Worm (Caenorhabditis elegans) whole organism, late embryonic: ENCODE results near the gene B0198.2.

Source experiments
- C08G9.2 ChIP-seq: sonication (generic microtip); optimal IDR thresholded peaks from 2 replicates; lab custom pipeline; 2016; ENCODE audit warnings: mild to moderate bottlenecking, missing genetic modification characterization, moderate library complexity, missing compliant biosample characterization
- K09A11.1 ChIP-seq: sonication (generic microtip); optimal IDR thresholded peaks from 2 replicates; lab custom pipeline; 2017; ENCODE audit warnings: antibody characterized with exemption, mild to moderate bottlenecking, missing genetic modification characterization, missing compliant biosample characterization; ENCODE audit not compliant: insufficient read depth
- Y22D7AL.16 ChIP-seq: sonication (generic microtip); optimal IDR thresholded peaks from 2 replicates; lab custom pipeline; 2016; ENCODE audit warnings: missing genetic modification characterization, missing compliant biosample characterization
- ahr-1 ChIP-seq: sonication (generic microtip); optimal IDR thresholded peaks from 2 replicates; lab custom pipeline; 2016; ENCODE audit warnings: missing genetic modification characterization, missing compliant biosample characterization
- ceh-18 ChIP-seq: sonication (generic microtip); optimal IDR thresholded peaks from 2 replicates; lab custom pipeline; 2016; ENCODE audit warnings: missing genetic modification characterization, missing compliant biosample characterization
- ceh-19 ChIP-seq: fragments of 200-800 bp; sonication (Bioruptor generic); optimal IDR thresholded peaks from 2 replicates; lab custom pipeline; 2018; ENCODE audit warnings: mild to moderate bottlenecking, missing genetic modification characterization, missing compliant biosample characterization
- ceh-2 ChIP-seq: sonication (generic microtip); optimal IDR thresholded peaks from 2 replicates; lab custom pipeline; 2016; ENCODE audit warnings: missing genotype, missing genetic modification characterization, missing compliant biosample characterization
- ceh-22 ChIP-seq: sonication (generic microtip); optimal IDR thresholded peaks from 2 replicates; lab custom pipeline; 2017; ENCODE audit warnings: missing biosample characterization, missing genetic modification characterization
- ceh-24 ChIP-seq: sonication (generic microtip); optimal IDR thresholded peaks from 2 replicates; lab custom pipeline; 2016; ENCODE audit warnings: mild to moderate bottlenecking, missing genetic modification characterization, missing compliant biosample characterization
- ceh-34 ChIP-seq: sonication (generic microtip); optimal IDR thresholded peaks from 2 replicates; lab custom pipeline; 2016; ENCODE audit warnings: mild to moderate bottlenecking, missing genetic modification characterization, missing compliant biosample characterization
- ceh-6 ChIP-seq: fragments of 200-800 bp; sonication (Bioruptor generic); optimal IDR thresholded peaks from 2 replicates; lab custom pipeline; 2018; ENCODE audit warnings: mild to moderate bottlenecking, missing genetic modification characterization, missing compliant biosample characterization
- ceh-9 ChIP-seq: sonication (generic microtip); optimal IDR thresholded peaks from 2 replicates; lab custom pipeline; 2016; ENCODE audit warnings: mild to moderate bottlenecking, missing genetic modification characterization, inconsistent platforms, missing compliant biosample characterization
- che-1 ChIP-seq: sonication (generic microtip); optimal IDR thresholded peaks from 2 replicates; lab custom pipeline; 2016; ENCODE audit warnings: mild to moderate bottlenecking, missing genetic modification characterization, missing compliant biosample characterization
- dve-1 ChIP-seq: sonication (generic microtip); optimal IDR thresholded peaks from 2 replicates; lab custom pipeline; 2017; ENCODE audit warnings: antibody characterized with exemption, mild to moderate bottlenecking, missing genetic modification characterization, missing compliant biosample characterization
- eyg-1 ChIP-seq: sonication (generic microtip); optimal IDR thresholded peaks from 2 replicates; lab custom pipeline; 2016; ENCODE audit warnings: missing genotype, missing genetic modification characterization, missing compliant biosample characterization
- fax-1 ChIP-seq: sonication (generic microtip); optimal IDR thresholded peaks from 2 replicates; lab custom pipeline; 2016; ENCODE audit warnings: missing genotype, missing genetic modification characterization, missing compliant biosample characterization
- fkh-6 ChIP-seq: sonication (generic microtip); optimal IDR thresholded peaks from 2 replicates; lab custom pipeline; 2016; ENCODE audit warnings: missing genetic modification characterization, missing compliant biosample characterization
- gmeb-2 ChIP-seq: sonication (generic microtip); optimal IDR thresholded peaks from 2 replicates; lab custom pipeline; 2016; ENCODE audit warnings: missing genetic modification characterization, inconsistent platforms, missing compliant biosample characterization
- hlh-6 ChIP-seq: sonication (generic microtip); optimal IDR thresholded peaks from 2 replicates; lab custom pipeline; 2016; ENCODE audit warnings: missing genotype, missing genetic modification characterization, missing compliant biosample characterization
- lim-6 ChIP-seq: sonication (generic microtip); optimal IDR thresholded peaks from 2 replicates; lab custom pipeline; 2016; ENCODE audit warnings: missing genetic modification characterization, missing compliant biosample characterization
- lin-11 ChIP-seq: fragments of 200-800 bp; sonication (Bioruptor generic); optimal IDR thresholded peaks from 2 replicates; lab custom pipeline; 2018; ENCODE audit warnings: mild to moderate bottlenecking, missing genetic modification characterization, missing compliant biosample characterization
- nfya-1 ChIP-seq: sonication (generic microtip); optimal IDR thresholded peaks from 2 replicates; lab custom pipeline; 2017; ENCODE audit warnings: missing genetic modification characterization, mild to moderate bottlenecking, missing compliant biosample characterization, antibody characterized with exemption, moderate library complexity
- npax-4 ChIP-seq: sonication (generic microtip); optimal IDR thresholded peaks from 2 replicates; lab custom pipeline; 2016; ENCODE audit warnings: missing genetic modification characterization, missing compliant biosample characterization
- pag-3 ChIP-seq: sonication (generic microtip); optimal IDR thresholded peaks from 2 replicates; lab custom pipeline; 2016; ENCODE audit warnings: missing compliant biosample characterization, missing genetic modification characterization, borderline replicate concordance
- pat-9 ChIP-seq: fragments of 200-800 bp; sonication (Bioruptor generic); optimal IDR thresholded peaks from 2 replicates; lab custom pipeline; 2018; ENCODE audit warnings: mild to moderate bottlenecking, missing genetic modification characterization, moderate library complexity, missing compliant biosample characterization
- pha-2 ChIP-seq: sonication (generic microtip); optimal IDR thresholded peaks from 2 replicates; lab custom pipeline; 2017; ENCODE audit warnings: mild to moderate bottlenecking, missing genetic modification characterization, missing compliant biosample characterization
- pha-4 ChIP-seq: fragments of 150-350 bp; optimal IDR thresholded peaks from 2 replicates; lab custom pipeline; 2018; ENCODE audit warnings: missing biosample characterization, missing genetic modification reagents, missing genetic modification characterization
- pros-1 ChIP-seq: fragments of 150-350 bp; optimal IDR thresholded peaks from 2 replicates; lab custom pipeline; 2014; ENCODE audit warnings: missing biosample characterization, missing genetic modification reagents, missing genetic modification characterization
- ref-2 ChIP-seq: sonication (generic microtip); optimal IDR thresholded peaks from 2 replicates; lab custom pipeline; 2016; ENCODE audit warnings: missing genetic modification characterization, missing compliant biosample characterization
- sdc-2 ChIP-seq: sonication (generic microtip); optimal IDR thresholded peaks from 2 replicates; lab custom pipeline; 2016; ENCODE audit warnings: missing genotype, missing genetic modification characterization, missing compliant biosample characterization
- sox-2 ChIP-seq: fragments of 200-800 bp; sonication (Bioruptor generic); IDR thresholded peaks from 2 replicates; pipeline ENCODE4 v1.3.6; 2022; ENCODE audit warnings: missing genetic modification reagents, missing genetic modification characterization, missing compliant biosample characterization
- sox-4 ChIP-seq: sonication (generic microtip); optimal IDR thresholded peaks from 2 replicates; lab custom pipeline; 2017; ENCODE audit warnings: mild to moderate bottlenecking, missing genetic modification characterization, inconsistent platforms, missing compliant biosample characterization
- syd-9 ChIP-seq: sonication (generic microtip); optimal IDR thresholded peaks from 2 replicates; lab custom pipeline; 2016; ENCODE audit warnings: mild to moderate bottlenecking, missing genetic modification characterization, moderate library complexity, missing compliant biosample characterization
- tbx-2 ChIP-seq: sonication (generic microtip); optimal IDR thresholded peaks from 2 replicates; lab custom pipeline; 2016; ENCODE audit warnings: missing genetic modification characterization, missing compliant biosample characterization
- ttx-3 ChIP-seq: sonication (generic microtip); optimal IDR thresholded peaks from 2 replicates; lab custom pipeline; 2016; ENCODE audit warnings: missing genetic modification reagents, missing genetic modification characterization, missing compliant biosample characterization
- unc-55 ChIP-seq: sonication (generic microtip); optimal IDR thresholded peaks from 2 replicates; lab custom pipeline; 2017; ENCODE audit warnings: missing biosample characterization, missing genetic modification reagents, missing genetic modification characterization
- ztf-16 ChIP-seq: sonication (generic microtip); optimal IDR thresholded peaks from 2 replicates; lab custom pipeline; 2017; ENCODE audit warnings: missing genetic modification characterization, missing compliant biosample characterization

The B0198.2 gene

ce11 chrX:11992246-11992645 is 33.3 kb upstream of the B0198.2 start:
- TF ChIP-seq ceh-19 (no peak), ztf-16 (tag; lab: Kevin White, UChicago) (no peak), syd-9 (tag; lab: Kevin White, UChicago) (no peak), dve-1 (tag; lab: Kevin White, UChicago) (no peak), ceh-2 (tag; lab: Kevin White, UChicago) (no peak), ceh-18 (tag; lab: Kevin White, UChicago) (no peak)

ce11 chrX:11992778-11993177 is 32.8 kb upstream of the B0198.2 start:
- TF ChIP-seq npax-4 (tag; lab: Kevin White, UChicago) (no peak), lim-6 (tag; lab: Kevin White, UChicago) (no peak), ztf-16 (tag; lab: Kevin White, UChicago) (no peak), eyg-1 (tag; lab: Kevin White, UChicago) (no peak), pros-1 (tag; lab: Kevin White, UChicago) (no peak), ceh-9 (no peak), gmeb-2 (tag; lab: Kevin White, UChicago) (no peak), ceh-34 (no peak), nfya-1 (tag; lab: Kevin White, UChicago) (no peak), sdc-2 (tag; lab: Kevin White, UChicago) (no peak), ceh-6 (GFP tag; lab: Kevin White, UChicago) (no peak), pat-9 (tag; lab: Kevin White, UChicago) (no peak), sox-2 (GFP tag; lab: Robert Waterston, UW) (no peak), che-1 (tag; lab: Kevin White, UChicago) (no peak), ceh-24 (tag; lab: Kevin White, UChicago) (no peak)

- TF ChIP-seq pag-3 (tag; lab: Kevin White, UChicago) (no peak), ceh-22 (no peak), hlh-6 (tag; lab: Kevin White, UChicago) (no peak), pha-4 (tag; lab: Kevin White, UChicago) (no peak), pha-2 (tag; lab: Kevin White, UChicago) (no peak), lin-11 (no peak), ceh-34 (no peak), ceh-18 (tag; lab: Kevin White, UChicago) (no peak), pros-1 (tag; lab: Kevin White, UChicago) (no peak), ceh-19 (no peak), ahr-1 (tag; lab: Kevin White, UChicago) (no peak), C08G9.2 (tag; lab: Kevin White, UChicago) (no peak), fax-1 (tag; lab: Kevin White, UChicago) (no peak), lim-6 (tag; lab: Kevin White, UChicago) (no peak), Y22D7AL.16 (tag; lab: Kevin White, UChicago) (no peak), ceh-6 (GFP tag; lab: Kevin White, UChicago) (no peak), ttx-3 (no peak), K09A11.1 (tag; lab: Kevin White, UChicago) (no peak), fkh-6 (tag; lab: Kevin White, UChicago) (no peak), ref-2 (tag; lab: Kevin White, UChicago) (no peak)
These were observed 32.2 kb upstream of the B0198.2 start for ce11 chrX:11993327-11993726.

ce11 chrX:11994484-11994883 is 31.1 kb upstream of the B0198.2 start, which contains the start of gene C49F5.7:
TSS of gene C49F5.7 (plus strand) at chrX:11994784.
- TF ChIP-seq unc-55 (GFP tag; lab: Kevin White, UChicago): no peak
- no peak for TF ChIP-seq Y22D7AL.16 (tag; lab: Kevin White, UChicago)
- TF ChIP-seq pros-1 (tag; lab: Kevin White, UChicago): no peak
- TF ChIP-seq sox-4 (tag; lab: Kevin White, UChicago): no peak
- TF ChIP-seq tbx-2: no peak
- TF ChIP-seq fkh-6 (tag; lab: Kevin White, UChicago): no peak
